Fruit fly (Drosophila melanogaster) whole organism, embryonic: Measurements from ENCODE around the gene CG2444.

Source experiments
- Asciz ChIP-seq: fragments of 200-800 bp; sonication (Bioruptor generic); optimal IDR thresholded peaks from 2 replicates; lab custom pipeline; 2017; ENCODE audit warnings: missing biosample characterization, mild to moderate bottlenecking, missing genetic modification characterization, missing genetic modification reagents
- Awh ChIP-seq: fragments of 200-800 bp; sonication (Bioruptor generic); IDR thresholded peaks from 2 replicates; pipeline ENCODE4, ENCODE4 v1.3.6; 2022; ENCODE audit warnings: missing biosample characterization, missing genetic modification characterization
- CG10321 ChIP-seq: fragments of 200-800 bp; sonication (Bioruptor generic); IDR thresholded peaks from 2 replicates; pipeline ENCODE4 v1.3.6; 2022; ENCODE audit warnings: missing biosample characterization, missing genetic modification characterization
- CG10366 ChIP-seq: fragments of 200-800 bp; sonication (Bioruptor generic); IDR thresholded peaks from 2 replicates; pipeline ENCODE4 v1.3.6; 2022; ENCODE audit warnings: missing biosample characterization, missing genetic modification characterization
- CG10462 ChIP-seq: fragments of 200-800 bp; sonication (Bioruptor generic); optimal IDR thresholded peaks from 2 replicates; lab custom pipeline; 2016; ENCODE audit warnings: missing biosample characterization, missing genetic modification characterization
- CG10543 ChIP-seq: fragments of 200-800 bp; sonication (Bioruptor generic); optimal IDR thresholded peaks from 3 replicates; lab custom pipeline; 2017; ENCODE audit warnings: missing biosample characterization, mild to moderate bottlenecking, missing genetic modification characterization, moderate library complexity
- CG10654 ChIP-seq: fragments of 200-800 bp; sonication (Bioruptor generic); optimal IDR thresholded peaks from 2 replicates; lab custom pipeline; 2016; ENCODE audit warnings: missing biosample characterization, missing genetic modification characterization
- CG11723 ChIP-seq: fragments of 200-800 bp; sonication (Bioruptor generic); optimal IDR thresholded peaks from 2 replicates; lab custom pipeline; 2017; ENCODE audit warnings: missing biosample characterization, mild to moderate bottlenecking, missing genetic modification characterization
- CG12104 ChIP-seq: fragments of 200-800 bp; sonication (Bioruptor generic); optimal IDR thresholded peaks from 3 replicates; lab custom pipeline; 2016; ENCODE audit warnings: missing biosample characterization, missing genetic modification characterization
- CG12769 ChIP-seq: fragments of 200-800 bp; sonication (Bioruptor generic); optimal IDR thresholded peaks from 2 replicates; lab custom pipeline; 2019; ENCODE audit warnings: missing biosample characterization, mild to moderate bottlenecking, missing genetic modification characterization, moderate library complexity
- CG13424 ChIP-seq: fragments of 200-800 bp; sonication (Bioruptor generic); optimal IDR thresholded peaks from 2 replicates; lab custom pipeline; 2019; ENCODE audit warnings: missing biosample characterization, mild to moderate bottlenecking, missing genetic modification characterization, moderate library complexity
- CG1529 ChIP-seq: fragments of 200-800 bp; sonication (Bioruptor generic); optimal IDR thresholded peaks from 3 replicates; lab custom pipeline; 2018; ENCODE audit warnings: missing biosample characterization, missing genetic modification characterization
- CG17385 ChIP-seq: fragments of 200-800 bp; sonication (Bioruptor generic); optimal IDR thresholded peaks from 3 replicates; lab custom pipeline; 2018; ENCODE audit warnings: missing biosample characterization, mild to moderate bottlenecking, missing genetic modification characterization
- CG17802 ChIP-seq: fragments of 200-800 bp; sonication (Bioruptor generic); optimal IDR thresholded peaks from 2 replicates; lab custom pipeline; 2018; ENCODE audit warnings: missing biosample characterization, mild to moderate bottlenecking, missing genetic modification characterization, moderate library complexity
- CG18764 ChIP-seq: fragments of 200-800 bp; sonication (Bioruptor generic); optimal IDR thresholded peaks from 3 replicates; lab custom pipeline; 2016; ENCODE audit warnings: missing biosample characterization, missing genetic modification characterization
- CG2199 ChIP-seq: fragments of 200-800 bp; sonication (Bioruptor generic); IDR thresholded peaks from 3 replicates; pipeline ENCODE4 v1.3.6; 2022; ENCODE audit warnings: missing biosample characterization, missing genetic modification characterization
- CG3065 ChIP-seq: fragments of 200-800 bp; sonication (Bioruptor generic); optimal IDR thresholded peaks from 2 replicates; lab custom pipeline; 2016; ENCODE audit warnings: missing biosample characterization, missing genetic modification characterization
- CG33213 ChIP-seq: fragments of 200-800 bp; sonication (Bioruptor generic); optimal IDR thresholded peaks from 3 replicates; lab custom pipeline; 2016; ENCODE audit warnings: missing biosample characterization, missing genetic modification characterization
- CG34224 ChIP-seq: fragments of 200-800 bp; sonication (Bioruptor generic); IDR thresholded peaks from 3 replicates; pipeline ENCODE4 v1.3.6; 2022; ENCODE audit warnings: missing biosample characterization, missing genetic modification characterization; ENCODE audit not compliant: partially characterized antibody
- CG42726 ChIP-seq: fragments of 200-800 bp; sonication (Bioruptor generic); IDR thresholded peaks from 2 replicates; pipeline ENCODE4 v1.3.6; 2022; ENCODE audit warnings: missing biosample characterization, missing genetic modification characterization; ENCODE audit not compliant: partially characterized antibody
- CG9932 ChIP-seq: fragments of 200-800 bp; sonication (Bioruptor generic); IDR thresholded peaks from 2 replicates; pipeline ENCODE4 v1.3.6; 2022; ENCODE audit warnings: missing biosample characterization, missing genetic modification characterization
- CrebB ChIP-seq: fragments of 200-800 bp; sonication (Bioruptor generic); optimal IDR thresholded peaks from 3 replicates; lab custom pipeline; 2018; ENCODE audit warnings: missing biosample characterization, mild to moderate bottlenecking, missing genetic modification characterization
- Ets97D ChIP-seq: fragments of 200-800 bp; sonication (Bioruptor generic); optimal IDR thresholded peaks from 3 replicates; lab custom pipeline; 2016; ENCODE audit warnings: missing biosample characterization, missing genetic modification characterization
- Fer2 ChIP-seq: fragments of 200-800 bp; sonication (Bioruptor generic); optimal IDR thresholded peaks from 2 replicates; lab custom pipeline; 2018; ENCODE audit warnings: missing biosample characterization, mild to moderate bottlenecking, missing genetic modification characterization, moderate library complexity
- GATAe ChIP-seq: fragments of 200-800 bp; sonication (Bioruptor generic); conservative IDR thresholded peaks from 2 replicates; pipeline ENCODE4 v1.3.6; 2022; ENCODE audit warnings: missing biosample characterization, missing genetic modification characterization
- NC2β ChIP-seq: fragments of 200-800 bp; sonication (Bioruptor generic); optimal IDR thresholded peaks from 2 replicates; lab custom pipeline; 2016; ENCODE audit warnings: missing biosample characterization, missing genetic modification characterization
- NK7.1 ChIP-seq: fragments of 200-800 bp; sonication (Bioruptor generic); optimal IDR thresholded peaks from 3 replicates; lab custom pipeline; 2016; ENCODE audit warnings: missing biosample characterization, missing genetic modification characterization
- Nf-YB ChIP-seq: fragments of 200-800 bp; sonication (Bioruptor generic); optimal IDR thresholded peaks from 3 replicates; lab custom pipeline; 2019; ENCODE audit warnings: missing biosample characterization, mild to moderate bottlenecking, missing genetic modification characterization, moderate library complexity
- abd-A ChIP-seq: fragments of 200-800 bp; sonication (Bioruptor generic); optimal IDR thresholded peaks from 3 replicates; lab custom pipeline; 2019; ENCODE audit warnings: missing biosample characterization, mild to moderate bottlenecking, missing genetic modification characterization, moderate library complexity
- al ChIP-seq: fragments of 200-800 bp; sonication (Bioruptor generic); IDR thresholded peaks from 2 replicates; pipeline ENCODE4 v1.3.6; 2022; ENCODE audit warnings: missing biosample characterization, missing genetic modification characterization
- bcd ChIP-seq: fragments of 200-800 bp; sonication (Bioruptor generic); optimal IDR thresholded peaks from 2 replicates; lab custom pipeline; 2017; ENCODE audit warnings: missing biosample characterization, mild to moderate bottlenecking, missing genetic modification characterization
- btn ChIP-seq: fragments of 200-800 bp; sonication (Bioruptor generic); optimal IDR thresholded peaks from 2 replicates; lab custom pipeline; 2016; ENCODE audit warnings: missing biosample characterization, missing genetic modification characterization
- dan ChIP-seq: fragments of 200-800 bp; sonication (Bioruptor generic); IDR thresholded peaks from 2 replicates; pipeline ENCODE4 v1.3.6; 2022; ENCODE audit warnings: missing biosample characterization, missing genetic modification characterization
- emc ChIP-seq: fragments of 200-800 bp; sonication (Bioruptor generic); optimal IDR thresholded peaks from 2 replicates; lab custom pipeline; 2016; ENCODE audit warnings: missing biosample characterization, missing genetic modification characterization
- gfzf ChIP-seq: fragments of 200-800 bp; sonication (Bioruptor generic); optimal IDR thresholded peaks from 2 replicates; lab custom pipeline; 2016; ENCODE audit warnings: missing biosample characterization, mild to moderate bottlenecking, missing genetic modification characterization, moderate library complexity
- hkb ChIP-seq, 2 experiments: fragments of 200-800 bp in 1 of 2; fragments of >200 bp in 1 of 2; sonication (Bioruptor generic) in 1 of 2; IDR thresholded peaks in 1 of 2; optimal IDR thresholded peaks in 1 of 2; 2 replicates each; pipeline versions ENCODE4 v1.3.6 to Lab custom; 2017 to 2022; ENCODE audit warnings: missing biosample characterization in 1 of 2, missing genetic modification characterization in 1 of 2
- inv ChIP-seq: fragments of 200-800 bp; sonication (Bioruptor generic); IDR thresholded peaks from 2 replicates; pipeline ENCODE4 v1.3.6; 2022; ENCODE audit warnings: missing biosample characterization, missing genetic modification characterization; ENCODE audit not compliant: partially characterized antibody
- kah ChIP-seq: fragments of 200-800 bp; sonication (Bioruptor generic); optimal IDR thresholded peaks from 2 replicates; lab custom pipeline; 2018; ENCODE audit warnings: missing biosample characterization, mild to moderate bottlenecking, missing genetic modification characterization
- knrl ChIP-seq: fragments of 200-800 bp; sonication (Bioruptor generic); IDR thresholded peaks from 3 replicates; pipeline ENCODE4 v1.3.6; 2022; ENCODE audit warnings: missing biosample characterization, missing genetic modification characterization; ENCODE audit not compliant: partially characterized antibody
- lmd ChIP-seq: fragments of 200-800 bp; sonication (Bioruptor generic); IDR thresholded peaks from 2 replicates; pipeline ENCODE4 v1.3.6; 2022; ENCODE audit warnings: missing biosample characterization, missing genetic modification characterization
- oc ChIP-seq: fragments of 200-800 bp; sonication (Bioruptor generic); optimal IDR thresholded peaks from 2 replicates; lab custom pipeline; 2018; ENCODE audit warnings: missing biosample characterization, mild to moderate bottlenecking, missing genetic modification characterization, moderate library complexity
- pb ChIP-seq: fragments of 200-800 bp; sonication (Bioruptor generic); optimal IDR thresholded peaks from 3 replicates; lab custom pipeline; 2016; ENCODE audit warnings: missing biosample characterization, missing genetic modification characterization
- pho ChIP-seq: fragments of 200-800 bp; sonication (Bioruptor generic); optimal IDR thresholded peaks from 2 replicates; lab custom pipeline; 2016; ENCODE audit warnings: missing biosample characterization, missing genetic modification characterization
- pnt ChIP-seq: fragments of 200-800 bp; sonication (Bioruptor generic); optimal IDR thresholded peaks from 3 replicates; lab custom pipeline; 2016; ENCODE audit warnings: missing biosample characterization, missing genetic modification characterization
- rib ChIP-seq: fragments of 200-800 bp; sonication (Bioruptor generic); IDR thresholded peaks from 2 replicates; pipeline ENCODE4 v1.3.6; 2022; ENCODE audit warnings: missing biosample characterization, missing genetic modification characterization
- stc ChIP-seq: fragments of 200-800 bp; sonication (Bioruptor generic); IDR thresholded peaks from 2 replicates; pipeline ENCODE4 v1.3.6; 2022; ENCODE audit warnings: missing biosample characterization, missing genetic modification characterization
- usp ChIP-seq: fragments of >200 bp; optimal IDR thresholded peaks from 2 replicates; lab custom pipeline; 2017; ENCODE audit warnings: missing biosample characterization, missing genetic modification characterization
- zfh2 ChIP-seq: fragments of 200-800 bp; sonication (Bioruptor generic); optimal IDR thresholded peaks from 2 replicates; lab custom pipeline; 2016; ENCODE audit warnings: missing biosample characterization, missing genetic modification characterization

CG2444 gene

dm6 chrX:11715937-11716730 is 11.0 kb upstream of the CG2444 start (continued):
- TF ChIP-seq Asciz (GFP tag; lab: Kevin White, UChicago) (peak; percentile 74), CG10321 (GFP tag; lab: Robert Waterston, UW) (peak; percentile 23; the same call in 1 of the 2 replicates), CG10654 (GFP tag; lab: Kevin White, UChicago) (peak; percentile 76), usp (GFP tag; lab: Kevin White, UChicago) (no peak), CG12104 (GFP tag; lab: Kevin White, UChicago) (peak; percentile 78), NC2β (GFP tag; lab: Kevin White, UChicago) (peak; percentile 81), lmd (GFP tag; lab: Robert Waterston, UW) (peak; percentile 91), CG33213 (GFP tag; lab: Kevin White, UChicago) (peak; percentile 80), Awh (GFP tag; lab: Robert Waterston, UW) (peak; percentile 60; the same call in 1 of the 2 replicates), CG10543 (GFP tag; lab: Kevin White, UChicago) (peak; percentile 37), bcd (peak; percentile 91), CG13424 (tag; lab: Kevin White, UChicago) (peak; percentile 89), CG1529 (GFP tag; lab: Kevin White, UChicago) (peak; percentile 84), emc (GFP tag; lab: Kevin White, UChicago) (peak; percentile 78), CG3065 (GFP tag; lab: Kevin White, UChicago) (peak; percentile 40), CG10366 (GFP tag; lab: Robert Waterston, UW) (peak; percentile 61), CG17802 (tag; lab: Kevin White, UChicago) (peak; percentile 64), hkb (optimal IDR thresholded peaks at IDR 0.05; lab: Kevin White, UChicago) (no peak), hkb (GFP tag; IDR thresholded peaks at IDR 0.05; lab: Robert Waterston, UW) (peak; percentile 83), CG18764 (GFP tag; lab: Kevin White, UChicago) (peak; percentile 50), gfzf (peak; percentile 2), CG11723 (peak; percentile 71), CG9932 (GFP tag; lab: Robert Waterston, UW) (peak; percentile 70), NK7.1 (peak; percentile 76), CG12769 (tag; lab: Kevin White, UChicago) (peak; percentile 79), CG42726 (no peak), dan (GFP tag; lab: Robert Waterston, UW) (peak; percentile 66), oc (tag; lab: Kevin White, UChicago) (peak; percentile 82), GATAe (peak; percentile 60), al (peak; percentile 86), Fer2 (tag; lab: Kevin White, UChicago) (peak; percentile 65), inv (GFP tag; lab: Robert Waterston, UW) (0 out of 2 replicates have a peak, but pooled peaks have one; percentile 28), zfh2 (GFP tag; lab: Kevin White, UChicago) (peak; percentile 83), abd-A (tag; lab: Kevin White, UChicago) (peak; percentile 18), rib (GFP tag; lab: Robert Waterston, UW) (peak; percentile 88), CG10462 (peak; percentile 68), CrebB (tag; lab: Kevin White, UChicago) (peak; percentile 76), Ets97D (GFP tag; lab: Kevin White, UChicago) (no peak), stc (GFP tag; lab: Robert Waterston, UW) (peak; percentile 83), knrl (GFP tag; lab: Robert Waterston, UW) (peak; percentile 62; the same call in 2 of the 3 replicates), pb (GFP tag; lab: Kevin White, UChicago) (peak; percentile 81), btn (GFP tag; lab: Kevin White, UChicago) (peak; percentile 78), pnt (peak; percentile 85), Nf-YB (GFP tag; lab: Kevin White, UChicago) (peak; percentile 75), pho (GFP tag; lab: Kevin White, UChicago) (peak; percentile 92), kah (GFP tag; lab: Kevin White, UChicago) (peak; percentile 62), CG17385 (GFP tag; lab: Kevin White, UChicago) (peak; percentile 87), CG2199 (peak; percentile 63; the same call in 2 of the 3 replicates), CG34224 (GFP tag; lab: Robert Waterston, UW) (peak; percentile 76)
